Fruit fly (Drosophila melanogaster) whole organism, adult: ENCODE measurements around the gene CG32706.

Source experiments
- CG11617 ChIP-seq: fragments of 200-800 bp; sonication (Bioruptor generic); optimal IDR thresholded peaks from 2 replicates; lab custom pipeline; 2017; ENCODE audit warnings: mild to moderate bottlenecking, missing biosample characterization, missing genetic modification reagents, missing genetic modification characterization
- CG12768 ChIP-seq: fragments of 200-800 bp; sonication (Bioruptor generic); optimal IDR thresholded peaks from 2 replicates; lab custom pipeline; 2017; ENCODE audit warnings: missing biosample characterization, missing genetic modification characterization, mild to moderate bottlenecking, moderate library complexity, missing genetic modification reagents
- CG14711 ChIP-seq: fragments of 200-800 bp; sonication (Bioruptor generic); optimal IDR thresholded peaks from 2 replicates; lab custom pipeline; 2018; ENCODE audit warnings: missing biosample characterization, mild to moderate bottlenecking, missing genetic modification characterization, moderate library complexity
- CG1620 ChIP-seq: fragments of 200-800 bp; sonication (Bioruptor generic); optimal IDR thresholded peaks from 2 replicates; lab custom pipeline; 2016; ENCODE audit warnings: missing biosample characterization, missing genetic modification characterization
- CG33017 ChIP-seq: fragments of 200-800 bp; sonication (Bioruptor generic); optimal IDR thresholded peaks from 2 replicates; lab custom pipeline; 2018; ENCODE audit warnings: missing biosample characterization, mild to moderate bottlenecking, missing genetic modification characterization, moderate library complexity
- CG5204 ChIP-seq: fragments of 200-800 bp; sonication (Bioruptor generic); optimal IDR thresholded peaks from 2 replicates; lab custom pipeline; 2016; ENCODE audit warnings: missing biosample characterization, missing genetic modification characterization
- CG7045 ChIP-seq: fragments of 200-800 bp; sonication (Bioruptor generic); optimal IDR thresholded peaks from 2 replicates; lab custom pipeline; 2017; ENCODE audit warnings: missing biosample characterization, mild to moderate bottlenecking, missing genetic modification characterization
- CG7101 ChIP-seq: fragments of 200-800 bp; sonication (Bioruptor generic); optimal IDR thresholded peaks from 2 replicates; lab custom pipeline; 2018; ENCODE audit warnings: missing biosample characterization, mild to moderate bottlenecking, missing genetic modification characterization, moderate library complexity
- Clk ChIP-seq: fragments of 200-800 bp; sonication (Bioruptor generic); optimal IDR thresholded peaks from 2 replicates; lab custom pipeline; 2017; ENCODE audit warnings: missing biosample characterization, missing genetic modification characterization
- Crg-1 ChIP-seq: fragments of 200-800 bp; sonication (Bioruptor generic); optimal IDR thresholded peaks from 2 replicates; lab custom pipeline; 2016; ENCODE audit warnings: missing biosample characterization, missing genetic modification characterization
- Hr96 ChIP-seq: fragments of 200-800 bp; sonication (Bioruptor generic); optimal IDR thresholded peaks from 2 replicates; lab custom pipeline; 2016; ENCODE audit warnings: missing biosample characterization, missing genetic modification characterization
- Mnt ChIP-seq: fragments of 200-800 bp; sonication (Bioruptor generic); optimal IDR thresholded peaks from 2 replicates; lab custom pipeline; 2016; ENCODE audit warnings: missing biosample characterization, mild to moderate bottlenecking, missing genetic modification characterization
- bab1 ChIP-seq: fragments of 200-800 bp; sonication (Bioruptor generic); optimal IDR thresholded peaks from 3 replicates; lab custom pipeline; 2019; ENCODE audit warnings: missing biosample characterization, mild to moderate bottlenecking, missing genetic modification characterization, moderate library complexity
- cic ChIP-seq: fragments of 200-800 bp; sonication (Bioruptor generic); optimal IDR thresholded peaks from 2 replicates; lab custom pipeline; 2017; ENCODE audit warnings: missing biosample characterization, mild to moderate bottlenecking, missing genetic modification characterization, moderate library complexity
- cnc ChIP-seq, 2 experiments: fragments of >200 bp; optimal IDR thresholded peaks; 2 replicates each; lab custom pipeline; 2017
- kay ChIP-seq: fragments of 200-800 bp; sonication (Bioruptor generic); peaks from one replicate; lab custom pipeline; 2016; ENCODE audit warnings: missing biosample characterization, missing genetic modification characterization, borderline replicate concordance
- ovo ChIP-seq: fragments of 200-800 bp; sonication (Bioruptor generic); optimal IDR thresholded peaks from 2 replicates; lab custom pipeline; 2016; ENCODE audit warnings: missing biosample characterization, missing genetic modification characterization
- pad ChIP-seq: fragments of 200-800 bp; sonication (Bioruptor generic); optimal IDR thresholded peaks from 3 replicates; lab custom pipeline; 2017; ENCODE audit warnings: missing biosample characterization, missing genetic modification characterization, mild to moderate bottlenecking, moderate library complexity, missing genetic modification reagents
- tj ChIP-seq: fragments of 200-800 bp; sonication (Bioruptor generic); optimal IDR thresholded peaks from 3 replicates; lab custom pipeline; 2017; ENCODE audit warnings: missing biosample characterization, mild to moderate bottlenecking, missing genetic modification characterization, moderate library complexity
- toe ChIP-seq: fragments of 200-800 bp; sonication (Bioruptor generic); optimal IDR thresholded peaks from 2 replicates; lab custom pipeline; 2016; ENCODE audit warnings: missing biosample characterization, missing genetic modification characterization

Gene CG32706

DNA sequence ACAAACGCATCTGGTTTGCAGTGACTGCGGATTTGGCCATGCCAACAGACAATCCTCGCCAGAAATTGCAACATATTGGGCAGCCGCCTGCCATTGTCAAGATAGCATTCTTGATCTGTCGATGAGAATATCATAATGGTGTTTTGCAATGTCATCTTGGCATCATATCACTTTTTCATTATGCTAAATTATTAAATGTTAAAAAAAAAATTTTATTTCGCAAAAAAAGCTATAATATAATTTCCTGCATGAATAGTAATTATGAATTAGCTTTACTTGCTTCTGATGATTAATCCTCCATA, 3.1 kb downstream of the CG32706 start:
- TF ChIP-seq kay (peak; percentile 70), Clk (GFP tag; lab: Kevin White, UChicago) (no peak), cnc (optimal IDR thresholded peaks at IDR 0.05; lab: Kevin White, UChicago) (peak in 1 of 2 experiments; percentile 32)

DNA sequence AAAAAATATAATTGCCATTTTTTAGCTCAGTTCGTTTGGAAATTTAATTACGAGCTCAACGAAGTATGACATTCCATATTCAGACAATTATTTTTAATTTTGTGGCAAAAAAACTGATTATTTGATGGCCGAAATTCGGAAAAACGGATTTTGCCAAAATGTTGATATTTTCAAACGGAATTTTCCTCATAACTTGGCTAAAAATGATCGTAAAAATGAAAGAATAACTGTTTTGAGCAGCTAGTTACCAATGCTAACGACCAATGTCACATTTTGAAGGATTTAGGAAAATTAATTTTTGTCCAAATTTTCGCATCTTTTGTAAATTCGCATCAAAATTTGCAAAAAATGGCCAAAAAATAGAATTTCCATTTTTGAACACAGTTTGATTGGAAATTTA, 6.1 kb downstream of the CG32706 start:
- TF ChIP-seq bab1 (GFP tag; lab: Kevin White, UChicago) (no peak), CG33017 (tag; lab: Kevin White, UChicago) (no peak), Hr96 (no peak), CG11617 (GFP tag; lab: Kevin White, UChicago) (no peak), kay (no peak), CG12768 (no peak), CG14711 (no peak), pad (GFP tag; lab: Kevin White, UChicago) (no peak)

DNA sequence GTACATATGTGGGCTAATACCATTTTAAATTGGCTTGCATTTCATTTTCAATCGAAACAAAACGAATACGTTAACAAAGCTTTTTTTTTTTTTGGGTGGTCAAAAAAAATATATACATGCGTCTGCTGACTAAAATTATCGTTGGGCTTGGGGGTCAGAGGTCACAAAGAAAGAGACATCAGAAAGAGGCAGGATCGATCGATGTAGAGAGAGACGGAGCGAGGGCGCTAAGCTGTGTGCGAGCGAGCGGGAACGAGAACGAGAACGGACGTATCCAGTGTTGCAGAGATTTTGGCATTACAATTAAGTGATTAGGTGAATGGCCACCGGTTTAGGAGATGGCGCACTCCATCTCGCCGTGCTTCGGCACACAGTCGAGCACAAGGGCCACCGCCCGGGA, 7.0 kb downstream of the CG32706 start:
- TF ChIP-seq toe (GFP tag; lab: Kevin White, UChicago) (no peak), kay (no peak), CG7045 (GFP tag; lab: Kevin White, UChicago) (no peak), ovo (GFP tag; lab: Kevin White, UChicago) (no peak), CG33017 (tag; lab: Kevin White, UChicago) (no peak), Clk (GFP tag; lab: Kevin White, UChicago) (no peak), CG11617 (GFP tag; lab: Kevin White, UChicago) (no peak), Crg-1 (no peak), Hr96 (no peak), CG1620 (GFP tag; lab: Kevin White, UChicago) (no peak), CG12768 (no peak), cnc (optimal IDR thresholded peaks at IDR 0.05; lab: Kevin White, UChicago) (no peak), pad (GFP tag; lab: Kevin White, UChicago) (no peak)

DNA sequence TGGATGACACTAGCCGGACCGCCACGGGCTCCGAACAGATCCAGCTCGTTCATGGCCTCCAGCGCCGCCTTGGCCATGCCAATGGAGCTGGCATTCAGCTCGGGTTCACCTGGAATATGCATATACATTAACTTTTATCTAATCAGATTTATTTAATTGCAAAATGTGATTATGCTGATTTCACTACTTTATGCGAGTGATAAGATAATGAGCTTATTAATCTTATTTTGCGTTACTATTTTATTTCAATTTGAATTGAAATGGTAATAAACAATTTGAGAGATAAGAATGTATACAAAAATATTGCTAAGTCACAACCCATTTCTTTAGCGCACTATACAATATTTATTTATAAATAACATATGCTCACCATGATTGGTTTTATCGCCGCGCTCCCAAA, 15.2 kb downstream of the CG32706 start:
- no peak for TF ChIP-seq CG14711
- TF ChIP-seq CG12768, result no peak
- TF ChIP-seq toe (GFP tag; lab: Kevin White, UChicago), result no peak
- no peak for TF ChIP-seq CG33017 (tag; lab: Kevin White, UChicago)
- no peak for TF ChIP-seq CG11617 (GFP tag; lab: Kevin White, UChicago)
- no peak for TF ChIP-seq tj
- no peak for TF ChIP-seq ovo (GFP tag; lab: Kevin White, UChicago)
- TF ChIP-seq CG1620 (GFP tag; lab: Kevin White, UChicago), result no peak
- TF ChIP-seq Clk (GFP tag; lab: Kevin White, UChicago), result no peak
- no peak for TF ChIP-seq Hr96

DNA sequence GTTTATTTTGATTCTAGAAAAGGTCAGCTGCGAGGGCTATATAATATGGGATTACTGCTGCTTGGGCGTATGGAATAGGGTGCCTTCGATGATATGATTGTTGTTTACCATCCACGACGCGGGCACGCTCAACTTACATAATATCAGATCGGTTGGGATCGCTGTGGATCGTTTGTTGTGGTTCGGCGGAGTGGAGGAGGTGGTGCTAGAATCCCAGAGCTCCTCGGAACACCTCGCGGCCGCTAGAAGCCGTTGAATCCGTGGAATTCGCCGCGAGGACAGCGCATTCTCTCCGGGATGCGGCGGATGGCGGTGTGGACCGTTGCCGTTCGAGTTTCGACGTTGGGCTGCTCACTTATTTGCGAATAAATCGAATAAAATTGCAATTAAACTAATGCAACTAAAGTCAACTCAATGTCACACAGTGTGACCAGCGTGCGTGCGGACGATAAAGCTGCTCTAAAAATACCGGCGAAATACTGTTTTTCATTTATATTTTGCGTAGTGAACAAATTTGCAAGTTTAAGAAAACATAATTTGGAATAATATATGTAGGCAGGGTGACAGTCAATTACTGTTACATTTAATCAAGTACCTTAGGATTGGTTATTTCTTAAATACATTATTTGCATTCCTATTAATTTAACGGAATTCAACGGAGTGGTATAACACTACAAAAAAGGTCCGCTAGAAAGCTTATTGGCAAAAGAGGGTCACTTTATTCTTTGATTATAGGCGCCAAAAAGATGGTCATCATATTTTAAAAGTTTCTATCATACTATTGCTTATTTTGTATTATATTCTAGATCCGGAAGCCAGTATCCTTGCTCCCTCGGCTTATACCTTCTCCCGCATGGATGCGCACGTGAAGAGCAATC, 16.6 kb downstream of the CG32706 start, which contains the start of gene CG7766:
CG7766 (minus strand) TSS at position 432 of the 878 bp plus-strand sequence.
- TF ChIP-seq bab1 (GFP tag; lab: Kevin White, UChicago) (peak; percentile 12), cic (GFP tag; lab: Kevin White, UChicago) (peak; percentile 39), Mnt (peak; percentile 71), CG14711 (no peak)

DNA sequence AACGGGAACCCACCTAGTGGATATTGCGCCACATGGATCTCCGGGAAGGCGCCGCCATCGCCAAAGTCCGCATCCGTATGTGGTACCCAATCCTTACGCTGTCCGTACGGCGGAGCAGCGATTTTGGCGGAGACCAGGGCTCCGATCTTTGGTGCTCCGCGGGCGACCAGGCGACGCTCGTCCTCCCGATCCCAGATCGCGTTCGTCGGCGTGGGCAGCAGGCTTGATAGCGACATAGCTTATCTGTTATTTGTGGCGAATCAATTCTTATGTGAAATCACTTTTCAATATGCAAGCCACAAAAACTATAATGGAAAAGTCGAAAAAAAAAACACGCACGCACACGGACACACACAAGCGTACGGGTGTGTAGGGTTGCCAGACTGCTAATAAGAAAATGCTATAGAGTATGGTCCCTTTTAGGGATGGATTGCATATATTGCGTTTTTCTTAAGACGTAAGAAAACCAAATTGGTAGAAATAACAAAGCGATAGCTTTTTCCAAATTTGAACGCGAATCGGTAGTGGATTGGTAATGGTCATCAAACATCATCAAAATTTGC, 19.4 kb downstream of the CG32706 start, which contains the start of gene Bx42:
Bx42 (minus strand) TSS at position 393 of the 563 bp plus-strand sequence.
- TF ChIP-seq CG7101 (tag; lab: Kevin White, UChicago), result no peak
- no peak for TF ChIP-seq Crg-1
- no peak for TF ChIP-seq Hr96
- TF ChIP-seq CG5204 (GFP tag; lab: Kevin White, UChicago), result no peak
- TF ChIP-seq Mnt, result peak; percentile 23
- TF ChIP-seq cnc (optimal IDR thresholded peaks at IDR 0.05; lab: Kevin White, UChicago), result no peak
- TF ChIP-seq cic (GFP tag; lab: Kevin White, UChicago), result no peak
- TF ChIP-seq CG11617 (GFP tag; lab: Kevin White, UChicago), result peak; percentile 28
- TF ChIP-seq CG33017 (tag; lab: Kevin White, UChicago), result no peak
- TF ChIP-seq CG1620 (GFP tag; lab: Kevin White, UChicago), result peak; percentile 25
- TF ChIP-seq Clk (GFP tag; lab: Kevin White, UChicago), result no peak
- TF ChIP-seq kay, result no peak
- no peak for TF ChIP-seq toe (GFP tag; lab: Kevin White, UChicago)
- no peak for TF ChIP-seq tj
- TF ChIP-seq CG7045 (GFP tag; lab: Kevin White, UChicago), result no peak
- TF ChIP-seq CG12768, result no peak
- TF ChIP-seq pad (GFP tag; lab: Kevin White, UChicago), result no peak
- peak; percentile 27 for TF ChIP-seq CG14711
- TF ChIP-seq ovo (GFP tag; lab: Kevin White, UChicago), result no peak
- TF ChIP-seq bab1 (GFP tag; lab: Kevin White, UChicago), result peak; percentile 3

DNA sequence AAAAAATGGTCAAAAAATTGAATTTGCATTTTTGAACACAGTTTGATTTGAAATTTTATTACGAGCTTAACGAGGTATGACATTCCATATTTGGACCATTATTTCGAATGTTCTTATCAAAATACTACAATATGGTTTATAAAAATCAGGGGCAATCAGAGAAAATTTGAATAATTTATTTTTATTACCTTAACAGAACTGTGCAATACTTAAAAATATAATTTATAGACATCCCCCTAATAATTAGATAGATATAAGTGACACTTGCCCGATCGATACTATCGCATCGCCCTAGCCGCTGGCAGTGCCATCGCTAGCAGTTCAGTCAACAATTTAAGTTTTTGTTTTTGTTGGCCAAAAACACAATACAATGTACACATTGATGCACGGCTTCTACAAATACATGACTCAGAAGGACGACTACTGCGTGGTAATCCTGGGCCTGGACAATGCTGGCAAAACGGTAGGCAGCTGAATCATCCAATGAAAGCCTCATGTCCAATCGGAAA, 19.9 kb downstream of the CG32706 start, which contains the start of gene Arfrp1:
Arfrp1 (plus strand) TSS at position 295 of the 509 bp plus-strand sequence.
- TF ChIP-seq CG7101 (tag; lab: Kevin White, UChicago), result peak; percentile 49
- no peak for TF ChIP-seq Mnt
- peak; percentile 24 for TF ChIP-seq bab1 (GFP tag; lab: Kevin White, UChicago)
- peak; percentile 11 for TF ChIP-seq CG11617 (GFP tag; lab: Kevin White, UChicago)
- TF ChIP-seq pad (GFP tag; lab: Kevin White, UChicago), result peak; percentile 35
- peak; percentile 22 for TF ChIP-seq tj
- peak; percentile 25 for TF ChIP-seq Crg-1
- TF ChIP-seq toe (GFP tag; lab: Kevin White, UChicago), result no peak
- TF ChIP-seq CG14711, result peak; percentile 0
